Worm (Caenorhabditis elegans) whole organism, early embryonic: ENCODE results near the gene oac-59.

Experiments
- B0310.2 ChIP-seq: sonication (generic microtip); optimal IDR thresholded peaks from 2 replicates; lab custom pipeline; 2016; ENCODE audit warnings: mild to moderate bottlenecking, missing genetic modification characterization, missing compliant biosample characterization
- F13C5.2 ChIP-seq: sonication (generic microtip); optimal IDR thresholded peaks from 2 replicates; lab custom pipeline; 2017; ENCODE audit warnings: mild to moderate bottlenecking, missing genetic modification characterization, inconsistent platforms, missing compliant biosample characterization
- aly-1 ChIP-seq: sonication (generic microtip); optimal IDR thresholded peaks from 2 replicates; lab custom pipeline; 2016; ENCODE audit warnings: missing genetic modification characterization, missing compliant biosample characterization
- ama-1 ChIP-seq: fragments of 150-350 bp; optimal IDR thresholded peaks from 2 replicates; lab custom pipeline; 2014
- ceh-13 ChIP-seq: fragments of 200-800 bp; sonication (Bioruptor generic); optimal IDR thresholded peaks from 2 replicates; lab custom pipeline; 2018; ENCODE audit warnings: mild to moderate bottlenecking, missing genetic modification characterization, missing compliant biosample characterization
- ceh-36 ChIP-seq: sonication (generic microtip); optimal IDR thresholded peaks from 2 replicates; lab custom pipeline; 2016; ENCODE audit warnings: missing genetic modification characterization, inconsistent platforms, missing compliant biosample characterization
- ets-7 ChIP-seq: sonication (generic microtip); optimal IDR thresholded peaks from 2 replicates; lab custom pipeline; 2016; ENCODE audit warnings: missing genotype, missing genetic modification characterization, missing compliant biosample characterization
- flt-1 ChIP-seq: fragments of 200-800 bp; sonication (Bioruptor generic); IDR thresholded peaks from 2 replicates; pipeline ENCODE4 v1.3.6; 2022; ENCODE audit warnings: missing genetic modification characterization, missing compliant biosample characterization
- hmbx-1 ChIP-seq: sonication (generic microtip); optimal IDR thresholded peaks from 2 replicates; lab custom pipeline; 2016; ENCODE audit warnings: mild to moderate bottlenecking, missing genetic modification characterization, missing compliant biosample characterization
- hmg-4 ChIP-seq: fragments of 200-800 bp; sonication (Bioruptor generic); optimal IDR thresholded peaks from 2 replicates; lab custom pipeline; 2018; ENCODE audit warnings: mild to moderate bottlenecking, missing genetic modification characterization, missing compliant biosample characterization
- hnd-1 ChIP-seq: sonication (generic microtip); optimal IDR thresholded peaks from 2 replicates; lab custom pipeline; 2016; ENCODE audit warnings: missing genetic modification characterization, missing compliant biosample characterization
- pes-1 ChIP-seq: fragments of 200-800 bp; sonication (Bioruptor generic); IDR thresholded peaks from 2 replicates; pipeline ENCODE4 v1.3.6; 2022; ENCODE audit warnings: missing genetic modification reagents, missing genetic modification characterization, missing compliant biosample characterization
- scrt-1 ChIP-seq: fragments of 200-800 bp; sonication (Bioruptor generic); IDR thresholded peaks from 2 replicates; pipeline ENCODE4 v1.3.6; 2022; ENCODE audit warnings: missing genetic modification characterization, missing compliant biosample characterization
- sea-1 ChIP-seq: fragments of 200-800 bp; sonication (Bioruptor generic); conservative IDR thresholded peaks from 2 replicates; pipeline ENCODE4 v1.3.6; 2022; ENCODE audit warnings: missing genetic modification characterization, missing compliant biosample characterization
- tbx-11 ChIP-seq: fragments of 200-800 bp; sonication (Bioruptor generic); IDR thresholded peaks from 2 replicates; pipeline ENCODE4 v1.3.6; 2022; ENCODE audit warnings: missing genetic modification characterization, missing compliant biosample characterization
- tbx-37 ChIP-seq: fragments of 200-800 bp; sonication (Bioruptor generic); conservative IDR thresholded peaks from 2 replicates; pipeline ENCODE4 v1.3.6; 2022; ENCODE audit warnings: missing genetic modification reagents, missing genetic modification characterization, missing compliant biosample characterization
- tra-4 ChIP-seq: sonication (generic microtip); optimal IDR thresholded peaks from 2 replicates; lab custom pipeline; 2017; ENCODE audit warnings: missing genetic modification characterization, missing compliant biosample characterization

The oac-59 gene

DNA sequence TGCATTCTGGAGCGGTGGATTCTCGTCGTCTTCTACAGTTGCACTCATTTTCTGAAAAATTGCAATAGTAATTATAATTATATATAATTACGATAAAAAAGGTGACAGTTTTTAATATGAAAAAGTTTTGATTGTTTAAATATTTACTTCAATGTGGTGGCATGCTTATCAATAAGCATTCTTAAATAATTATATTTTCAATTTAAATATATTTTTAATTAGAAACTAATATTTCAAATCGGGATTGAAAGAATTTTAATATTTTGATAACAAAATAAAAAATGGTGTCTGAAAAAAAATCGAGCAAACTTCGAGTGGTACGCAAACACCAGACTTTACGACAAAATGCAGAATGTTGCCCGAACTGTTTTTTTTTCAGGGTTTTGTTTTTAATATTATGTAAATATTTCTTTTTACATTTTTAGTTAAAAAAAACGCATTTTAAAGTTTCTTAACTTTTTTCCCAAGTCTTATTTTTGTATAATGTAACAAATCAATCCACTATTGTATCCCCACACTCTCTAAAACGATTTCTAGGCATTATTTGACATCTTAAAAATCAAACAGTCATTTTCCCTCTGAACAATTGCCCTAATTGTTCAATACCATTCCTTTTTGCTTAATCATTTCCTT, 18.8 kb downstream of the oac-59 start, which contains the start of the genes C42C1.12 and C42C1.19:
C42C1.12 (minus strand) TSS at position 51 of the 633 bp plus-strand sequence.
C42C1.19 (plus strand) TSS at position 583 of the 633 bp plus-strand sequence.
- TF ChIP-seq B0310.2 (tag; lab: Kevin White, UChicago) = no peak
- TF ChIP-seq F13C5.2 (tag; lab: Kevin White, UChicago) = no peak
- no peak for TF ChIP-seq hnd-1
- no peak for TF ChIP-seq sea-1 (GFP tag; lab: Robert Waterston, UW)
- TF ChIP-seq ceh-36 (tag; lab: Kevin White, UChicago) = no peak
- no peak for TF ChIP-seq hmg-4 (GFP tag; lab: Kevin White, UChicago)

DNA sequence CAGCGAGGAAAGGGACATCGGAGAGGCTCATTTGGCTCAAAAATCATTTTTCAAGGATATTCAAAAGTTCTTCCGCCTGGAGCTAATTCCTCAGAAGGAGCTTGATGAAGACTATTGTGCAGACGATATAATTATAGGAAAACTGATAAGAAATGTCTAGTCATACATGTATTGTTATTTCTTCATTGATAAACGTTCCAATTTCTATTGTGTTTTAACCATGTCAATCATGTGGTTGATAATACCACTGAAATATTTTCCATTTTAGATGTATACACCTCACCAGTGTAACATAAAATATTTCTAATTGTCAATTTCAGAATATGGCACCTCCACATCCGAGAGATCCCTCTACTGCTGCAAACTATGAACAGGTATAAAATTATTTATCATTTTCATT, 21.7 kb downstream of the oac-59 start, which contains the start of gene ltah-1.1:
ltah-1.1 (plus strand) TSS at position 283 of the 400 bp plus-strand sequence.
- TF ChIP-seq tbx-37 (GFP tag; lab: Robert Waterston, UW) = no peak
- no peak for TF ChIP-seq pes-1
- TF ChIP-seq aly-1 (tag; lab: Kevin White, UChicago) = no peak
- TF ChIP-seq sea-1 (GFP tag; lab: Robert Waterston, UW) = no peak
- no peak for TF ChIP-seq ets-7 (tag; lab: Kevin White, UChicago)
- no peak for TF ChIP-seq flt-1
- TF ChIP-seq ama-1 (lab: Kevin White, UChicago) = no peak
- no peak for TF ChIP-seq F13C5.2 (tag; lab: Kevin White, UChicago)
- TF ChIP-seq tbx-11 = no peak
- no peak for TF ChIP-seq hnd-1
- TF ChIP-seq tra-4 (tag; lab: Kevin White, UChicago) = no peak
- TF ChIP-seq scrt-1 (GFP tag; lab: Robert Waterston, UW) = no peak
- TF ChIP-seq ceh-36 (tag; lab: Kevin White, UChicago) = no peak
- TF ChIP-seq hmg-4 (GFP tag; lab: Kevin White, UChicago) = no peak
- TF ChIP-seq B0310.2 (tag; lab: Kevin White, UChicago) = no peak
- no peak for TF ChIP-seq ceh-13 (GFP tag; lab: Kevin White, UChicago)
- no peak for TF ChIP-seq hmbx-1 (tag; lab: Kevin White, UChicago)

DNA sequence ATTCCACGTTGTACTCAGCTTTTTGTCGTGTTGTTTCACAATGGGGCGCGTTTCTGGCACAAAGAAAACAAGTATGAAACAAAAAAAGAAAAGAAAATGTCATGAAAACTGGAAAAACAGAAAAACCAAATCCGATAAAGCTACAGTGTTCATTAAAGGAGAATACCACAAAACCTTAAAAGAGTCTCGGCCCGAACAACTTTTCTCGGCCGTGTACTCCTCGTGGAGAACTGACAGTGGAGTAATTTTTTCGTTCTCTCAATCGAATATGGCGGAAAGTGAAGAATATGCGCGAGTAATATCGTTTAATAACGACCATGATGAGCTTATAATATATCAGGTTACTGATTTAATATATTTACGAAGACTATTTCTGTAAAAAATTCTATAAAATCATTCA, 22.6 kb downstream of the oac-59 start, which contains the start of the genes tag-335 and vkmt-1:
tag-335 (minus strand) TSS at position 88 of the 400 bp plus-strand sequence.
vkmt-1 (plus strand) TSS at position 219 of the 400 bp plus-strand sequence.
- TF ChIP-seq ceh-36 (tag; lab: Kevin White, UChicago) (no peak), tra-4 (tag; lab: Kevin White, UChicago) (no peak), pes-1 (no peak), ceh-13 (GFP tag; lab: Kevin White, UChicago) (no peak), aly-1 (tag; lab: Kevin White, UChicago) (no peak), hnd-1 (no peak), B0310.2 (tag; lab: Kevin White, UChicago) (no peak)

DNA sequence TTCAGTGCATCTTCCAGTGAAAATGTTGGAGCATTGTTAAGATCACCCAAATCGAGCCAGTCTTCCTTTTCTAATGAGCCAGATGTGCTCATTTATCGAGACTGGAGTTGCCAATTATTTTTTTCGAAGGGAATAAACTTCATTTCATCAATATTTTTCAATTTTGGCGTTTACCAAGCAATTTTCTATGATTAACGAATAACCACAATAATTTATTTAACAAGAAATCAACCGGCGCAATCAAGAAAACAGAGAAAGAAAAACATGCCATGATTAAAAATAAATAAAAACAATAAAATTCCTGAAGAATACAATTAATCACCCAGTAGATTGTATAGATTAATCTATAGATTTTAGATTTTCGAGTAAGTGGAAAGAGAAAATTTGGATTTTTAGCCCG, 25.2 kb downstream of the oac-59 start, which contains the start of gene vps-8:
vps-8 (minus strand) TSS at position 101 of the 400 bp plus-strand sequence.
- TF ChIP-seq ceh-13 (GFP tag; lab: Kevin White, UChicago) (no peak), hmbx-1 (tag; lab: Kevin White, UChicago) (no peak), hnd-1 (no peak), tra-4 (tag; lab: Kevin White, UChicago) (no peak), pes-1 (no peak), scrt-1 (GFP tag; lab: Robert Waterston, UW) (no peak), ama-1 (lab: Kevin White, UChicago) (no peak), sea-1 (GFP tag; lab: Robert Waterston, UW) (no peak), flt-1 (no peak), ets-7 (tag; lab: Kevin White, UChicago) (no peak), F13C5.2 (tag; lab: Kevin White, UChicago) (no peak), B0310.2 (tag; lab: Kevin White, UChicago) (no peak), ceh-36 (tag; lab: Kevin White, UChicago) (no peak), tbx-37 (GFP tag; lab: Robert Waterston, UW) (no peak), tbx-11 (no peak), hmg-4 (GFP tag; lab: Kevin White, UChicago) (no peak), aly-1 (tag; lab: Kevin White, UChicago) (no peak)

DNA sequence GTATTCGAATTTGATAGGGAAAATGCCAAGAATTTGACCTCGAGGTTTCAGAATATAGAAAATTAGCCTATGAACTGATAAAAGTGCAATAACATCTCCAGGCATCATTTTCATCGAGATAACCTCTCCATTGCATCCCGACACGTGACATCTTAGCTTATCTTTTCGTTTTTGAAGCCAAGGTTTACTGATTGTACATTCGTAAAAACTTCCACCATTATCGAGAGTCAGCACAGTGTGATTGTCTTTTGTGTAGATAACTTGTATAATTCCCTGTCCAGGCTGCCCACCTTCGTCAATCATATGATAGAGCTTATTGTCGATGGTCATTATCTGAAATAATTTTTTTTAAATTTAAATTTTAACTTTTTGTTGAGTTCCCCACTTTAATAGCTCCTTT, 26.7 kb downstream of the oac-59 start:
- TF ChIP-seq hmbx-1 (tag; lab: Kevin White, UChicago) = no peak
- TF ChIP-seq ama-1 (lab: Kevin White, UChicago) = no peak
- TF ChIP-seq hmg-4 (GFP tag; lab: Kevin White, UChicago) = no peak
- no peak for TF ChIP-seq B0310.2 (tag; lab: Kevin White, UChicago)
- no peak for TF ChIP-seq ceh-13 (GFP tag; lab: Kevin White, UChicago)
- TF ChIP-seq ceh-36 (tag; lab: Kevin White, UChicago) = no peak
- no peak for TF ChIP-seq tbx-37 (GFP tag; lab: Robert Waterston, UW)
- no peak for TF ChIP-seq hnd-1
- TF ChIP-seq F13C5.2 (tag; lab: Kevin White, UChicago) = no peak
- TF ChIP-seq sea-1 (GFP tag; lab: Robert Waterston, UW) = no peak
- TF ChIP-seq scrt-1 (GFP tag; lab: Robert Waterston, UW) = no peak
- TF ChIP-seq flt-1 = no peak
- TF ChIP-seq tbx-11 = no peak

DNA sequence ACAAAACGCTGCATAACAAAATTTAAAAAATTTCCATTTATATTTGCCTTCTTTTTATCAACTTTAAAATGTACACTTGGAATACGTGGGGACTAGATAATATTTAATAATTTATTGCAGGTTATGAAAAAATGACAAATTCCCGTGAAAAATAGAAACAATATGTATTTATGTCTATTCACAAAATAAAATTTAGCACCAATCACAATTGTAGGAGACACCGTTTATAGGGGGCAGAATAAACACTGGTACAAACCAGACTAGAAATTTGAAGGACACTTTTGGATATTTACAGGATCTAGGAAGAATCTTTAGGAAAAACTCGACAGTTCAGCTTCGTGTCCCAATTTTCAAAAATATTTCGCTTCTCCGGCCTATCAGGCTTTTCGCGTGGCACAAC, 30.7 kb downstream of the oac-59 start, which contains the start of gene C42C1.3:
C42C1.3 (minus strand) TSS at position 101 of the 400 bp plus-strand sequence.
- TF ChIP-seq tbx-37 (GFP tag; lab: Robert Waterston, UW) = no peak

DNA sequence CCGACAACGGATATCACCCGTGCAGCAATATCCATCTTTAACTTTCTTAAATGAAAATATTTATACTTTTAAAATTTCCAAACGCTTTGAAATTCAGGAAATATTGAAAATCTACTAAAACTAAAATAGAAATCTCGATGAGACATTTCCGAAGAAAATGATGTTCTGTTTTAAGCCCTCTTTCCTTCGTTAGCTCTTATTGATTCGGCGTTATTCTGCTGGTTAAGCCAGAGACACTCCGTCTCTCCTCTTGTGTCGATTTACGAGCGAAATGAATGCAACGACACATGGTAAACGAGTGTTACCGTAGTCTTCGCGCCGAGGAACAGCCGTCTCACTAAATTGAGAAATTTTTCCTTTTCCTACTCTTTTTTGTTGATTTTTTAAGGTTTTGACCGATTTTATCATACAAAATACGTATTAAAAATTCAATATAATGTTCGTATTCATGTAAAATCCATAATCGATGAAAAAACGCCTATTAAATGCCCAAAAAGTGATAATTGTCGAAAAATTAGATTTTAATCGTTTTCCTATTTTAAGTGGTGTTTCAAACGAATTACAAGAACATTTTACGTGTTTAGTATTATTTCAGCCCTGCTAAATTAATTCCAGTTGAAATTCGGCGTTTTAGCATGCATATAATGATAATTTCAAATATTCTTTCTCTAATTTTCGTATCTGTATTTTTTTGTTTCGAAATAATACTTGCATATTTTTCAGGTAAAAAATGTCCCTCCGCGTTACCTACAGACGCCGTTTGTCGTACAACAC, 32.6 kb downstream of the oac-59 start, which contains the start of the genes ppm-1.H and rpl-34:
ppm-1.H (minus strand) TSS at position 51 of the 774 bp plus-strand sequence.
rpl-34 (plus strand) TSS at position 724 of the 774 bp plus-strand sequence.
- TF ChIP-seq F13C5.2 (tag; lab: Kevin White, UChicago) (peak; percentile 34), ets-7 (tag; lab: Kevin White, UChicago) (no peak)
